Fruit fly (Drosophila melanogaster) whole organism, prepupa: Measurements from ENCODE around the gene CG6126.

Source experiments
- Blimp-1 ChIP-seq: fragments of 200-800 bp; sonication (Bioruptor generic); optimal IDR thresholded peaks from 3 replicates; lab custom pipeline; 2017; ENCODE audit warnings: missing biosample characterization, missing genetic modification characterization, mild to moderate bottlenecking, moderate library complexity, missing genetic modification reagents
- CG10631 ChIP-seq: fragments of 200-800 bp; sonication (Bioruptor generic); optimal IDR thresholded peaks from 2 replicates; lab custom pipeline; 2016; ENCODE audit warnings: missing biosample characterization, missing genetic modification characterization
- CG10669 ChIP-seq: fragments of 200-800 bp; sonication (Bioruptor generic); optimal IDR thresholded peaks from 3 replicates; lab custom pipeline; 2018; ENCODE audit warnings: missing biosample characterization, mild to moderate bottlenecking, missing genetic modification characterization, moderate library complexity
- CG11294 ChIP-seq: fragments of 200-800 bp; sonication (Bioruptor generic); IDR thresholded peaks from 2 replicates; pipeline ENCODE4 v1.3.6; 2022; ENCODE audit warnings: missing biosample characterization, missing genetic modification characterization
- CG15336 ChIP-seq: fragments of 200-800 bp; sonication (Bioruptor generic); IDR thresholded peaks from 2 replicates; pipeline ENCODE4 v1.3.6; 2022; ENCODE audit warnings: missing biosample characterization, missing genetic modification characterization
- CG1621 ChIP-seq: fragments of 200-800 bp; sonication (Bioruptor generic); optimal IDR thresholded peaks from 3 replicates; lab custom pipeline; 2018; ENCODE audit warnings: missing biosample characterization, mild to moderate bottlenecking, missing genetic modification characterization
- CG16779 ChIP-seq: fragments of 200-800 bp; sonication (Bioruptor generic); optimal IDR thresholded peaks from 3 replicates; lab custom pipeline; 2017; ENCODE audit warnings: missing biosample characterization, mild to moderate bottlenecking, missing genetic modification characterization
- CG31627 ChIP-seq: fragments of 200-800 bp; sonication (Bioruptor generic); optimal IDR thresholded peaks from 3 replicates; lab custom pipeline; 2016; ENCODE audit warnings: missing biosample characterization, missing genetic modification characterization
- CG34406 ChIP-seq: fragments of 200-800 bp; sonication (Bioruptor generic); optimal IDR thresholded peaks from 3 replicates; lab custom pipeline; 2016; ENCODE audit warnings: missing biosample characterization, missing genetic modification characterization
- CG6276 ChIP-seq: fragments of 200-800 bp; sonication (Bioruptor generic); optimal IDR thresholded peaks from 2 replicates; lab custom pipeline; 2017; ENCODE audit warnings: missing biosample characterization, mild to moderate bottlenecking, missing genetic modification characterization
- CG6792 ChIP-seq: fragments of 200-800 bp; sonication (Bioruptor generic); optimal IDR thresholded peaks from 3 replicates; lab custom pipeline; 2016; ENCODE audit warnings: missing biosample characterization, missing genetic modification characterization
- CG6808 ChIP-seq: fragments of 200-800 bp; sonication (Bioruptor generic); optimal IDR thresholded peaks from 3 replicates; lab custom pipeline; 2017; ENCODE audit warnings: missing biosample characterization, missing genetic modification characterization, mild to moderate bottlenecking, moderate library complexity, missing genetic modification reagents
- CG6854 ChIP-seq: fragments of 200-800 bp; sonication (Bioruptor generic); optimal IDR thresholded peaks from 2 replicates; lab custom pipeline; 2017; ENCODE audit warnings: missing biosample characterization, mild to moderate bottlenecking, missing genetic modification characterization
- CG7368 ChIP-seq: fragments of 200-800 bp; sonication (Bioruptor generic); optimal IDR thresholded peaks from 3 replicates; lab custom pipeline; 2016; ENCODE audit warnings: missing biosample characterization, missing genetic modification characterization
- CG8119 ChIP-seq: fragments of 200-800 bp; sonication (Bioruptor generic); IDR thresholded peaks from 3 replicates; pipeline ENCODE4 v1.3.6; 2022; ENCODE audit warnings: missing biosample characterization, missing genetic modification characterization
- CG8319 ChIP-seq: fragments of 200-800 bp; sonication (Bioruptor generic); optimal IDR thresholded peaks from 3 replicates; lab custom pipeline; 2016; ENCODE audit warnings: missing biosample characterization, missing genetic modification characterization
- CG8632 ChIP-seq: fragments of 200-800 bp; sonication (Bioruptor generic); optimal IDR thresholded peaks from 3 replicates; lab custom pipeline; 2016; ENCODE audit warnings: missing biosample characterization, missing genetic modification characterization
- CG9139 ChIP-seq: fragments of 200-800 bp; sonication (Bioruptor generic); optimal IDR thresholded peaks from 3 replicates; lab custom pipeline; 2017; ENCODE audit warnings: missing biosample characterization, mild to moderate bottlenecking, missing genetic modification characterization
- Eip78C ChIP-seq: fragments of 200-800 bp; sonication (Bioruptor generic); peaks from one replicate; lab custom pipeline; 2016; ENCODE audit warnings: missing biosample characterization, missing genetic modification characterization
- Eip93F ChIP-seq: fragments of 200-800 bp; sonication (Bioruptor generic); optimal IDR thresholded peaks from 2 replicates; lab custom pipeline; 2016; ENCODE audit warnings: missing biosample characterization, mild to moderate bottlenecking, missing genetic modification characterization
- Ets21C ChIP-seq: fragments of 200-800 bp; sonication (Bioruptor generic); optimal IDR thresholded peaks from 3 replicates; lab custom pipeline; 2016; ENCODE audit warnings: missing biosample characterization, missing genetic modification characterization
- Ets96B ChIP-seq: fragments of 200-800 bp; optimal IDR thresholded peaks from 2 replicates; lab custom pipeline; 2019; ENCODE audit warnings: missing biosample characterization, mild to moderate bottlenecking, missing genetic modification characterization, moderate library complexity
- Gug ChIP-seq: fragments of 200-800 bp; sonication (Bioruptor generic); IDR thresholded peaks from 2 replicates; pipeline ENCODE4 v1.3.6; 2022; ENCODE audit warnings: missing biosample characterization, missing genetic modification characterization
- Hr38 ChIP-seq: sonication (Bioruptor generic); optimal IDR thresholded peaks from 2 replicates; lab custom pipeline; 2016; ENCODE audit warnings: missing biosample characterization, missing genetic modification characterization
- Hr39 ChIP-seq: fragments of 200-800 bp; sonication (Bioruptor generic); optimal IDR thresholded peaks from 2 replicates; lab custom pipeline; 2016; ENCODE audit warnings: missing biosample characterization, missing genetic modification characterization
- Lpt ChIP-seq: fragments of 200-800 bp; sonication (Bioruptor generic); optimal IDR thresholded peaks from 3 replicates; lab custom pipeline; 2016; ENCODE audit warnings: missing biosample characterization, missing genetic modification characterization
- OdsH ChIP-seq: fragments of 200-800 bp; sonication (Bioruptor generic); optimal IDR thresholded peaks from 3 replicates; lab custom pipeline; 2016; ENCODE audit warnings: missing biosample characterization, missing genetic modification characterization
- Sox102F ChIP-seq: fragments of 200-800 bp; sonication (Bioruptor generic); optimal IDR thresholded peaks from 2 replicates; lab custom pipeline; 2016; ENCODE audit warnings: missing biosample characterization, mild to moderate bottlenecking, missing genetic modification characterization
- Sox14 ChIP-seq: fragments of 200-800 bp; sonication (Bioruptor generic); optimal IDR thresholded peaks from 3 replicates; lab custom pipeline; 2016; ENCODE audit warnings: missing biosample characterization, missing genetic modification characterization
- achi ChIP-seq: fragments of 200-800 bp; sonication (Bioruptor generic); optimal IDR thresholded peaks from 3 replicates; lab custom pipeline; 2016; ENCODE audit warnings: missing biosample characterization, missing genetic modification characterization
- acj6 ChIP-seq: fragments of 200-800 bp; sonication (Bioruptor generic); optimal IDR thresholded peaks from 3 replicates; lab custom pipeline; 2016; ENCODE audit warnings: missing biosample characterization, missing genetic modification characterization
- cyc ChIP-seq: fragments of 200-800 bp; sonication (Bioruptor generic); optimal IDR thresholded peaks from 3 replicates; lab custom pipeline; 2016; ENCODE audit warnings: missing biosample characterization, missing genetic modification characterization
- dac ChIP-seq: fragments of 200-800 bp; sonication (Bioruptor generic); optimal IDR thresholded peaks from 2 replicates; lab custom pipeline; 2017; ENCODE audit warnings: missing biosample characterization, mild to moderate bottlenecking, missing genetic modification characterization
- dsx ChIP-seq: fragments of 200-800 bp; optimal IDR thresholded peaks from 3 replicates; lab custom pipeline; 2019; ENCODE audit warnings: missing biosample characterization, mild to moderate bottlenecking, missing genetic modification characterization, moderate library complexity; ENCODE audit not compliant: poor library complexity, severe bottlenecking
- fd85E ChIP-seq: fragments of 200-800 bp; sonication (Bioruptor generic); optimal IDR thresholded peaks from 3 replicates; lab custom pipeline; 2016; ENCODE audit warnings: missing biosample characterization, missing genetic modification characterization
- fkh ChIP-seq: fragments of 200-800 bp; sonication (Bioruptor generic); optimal IDR thresholded peaks from 3 replicates; lab custom pipeline; 2017; ENCODE audit warnings: missing biosample characterization, mild to moderate bottlenecking, missing genetic modification characterization, moderate library complexity
- lz ChIP-seq: fragments of 200-800 bp; sonication (Bioruptor generic); optimal IDR thresholded peaks from 3 replicates; lab custom pipeline; 2016; ENCODE audit warnings: missing biosample characterization, missing genetic modification characterization
- net ChIP-seq: fragments of 200-800 bp; sonication (Bioruptor generic); optimal IDR thresholded peaks from 3 replicates; lab custom pipeline; 2016; ENCODE audit warnings: missing biosample characterization, missing genetic modification characterization
- pdm3 ChIP-seq: fragments of 200-800 bp; sonication (Bioruptor generic); optimal IDR thresholded peaks from 3 replicates; lab custom pipeline; 2016; ENCODE audit warnings: missing biosample characterization, missing genetic modification characterization
- salr ChIP-seq, 2 experiments: fragments of 200-800 bp; sonication (Bioruptor generic); optimal IDR thresholded peaks; 3 replicates each; lab custom pipeline; 2016 to 2018; ENCODE audit warnings: missing biosample characterization in 2 of 2, missing genetic modification characterization in 2 of 2, mild to moderate bottlenecking in 1 of 2
- spab ChIP-seq: fragments of 200-800 bp; sonication (Bioruptor generic); optimal IDR thresholded peaks from 2 replicates; lab custom pipeline; 2017; ENCODE audit warnings: missing biosample characterization, mild to moderate bottlenecking, missing genetic modification characterization, missing genetic modification reagents
- svp ChIP-seq: fragments of 200-800 bp; sonication (Bioruptor generic); peaks from one replicate; lab custom pipeline; 2016; ENCODE audit warnings: missing biosample characterization, missing genetic modification characterization
- topi ChIP-seq: fragments of 200-800 bp; sonication (Bioruptor generic); optimal IDR thresholded peaks from 3 replicates; lab custom pipeline; 2016; ENCODE audit warnings: missing biosample characterization, missing genetic modification characterization
- vri ChIP-seq: fragments of 200-800 bp; sonication (Bioruptor generic); optimal IDR thresholded peaks from 3 replicates; lab custom pipeline; 2016; ENCODE audit warnings: missing biosample characterization, mild to moderate bottlenecking, missing genetic modification characterization

The CG6126 gene

dm6 chr3R:16249510-16249828, 46.6 kb upstream of the CG6126 start:
- TF ChIP-seq Gug (GFP tag; lab: Robert Waterston, UW) (no peak), pdm3 (peak; percentile 55), Sox102F (GFP tag; lab: Kevin White, UChicago) (no peak), CG10669 (GFP tag; lab: Kevin White, UChicago) (peak; percentile 93), acj6 (GFP tag; lab: Kevin White, UChicago) (no peak), CG7368 (GFP tag; lab: Kevin White, UChicago) (peak; percentile 22), CG1621 (peak; percentile 17), CG11294 (no peak), lz (GFP tag; lab: Kevin White, UChicago) (no peak), CG8632 (GFP tag; lab: Kevin White, UChicago) (no peak), CG6276 (GFP tag; lab: Kevin White, UChicago) (no peak)

DNA sequence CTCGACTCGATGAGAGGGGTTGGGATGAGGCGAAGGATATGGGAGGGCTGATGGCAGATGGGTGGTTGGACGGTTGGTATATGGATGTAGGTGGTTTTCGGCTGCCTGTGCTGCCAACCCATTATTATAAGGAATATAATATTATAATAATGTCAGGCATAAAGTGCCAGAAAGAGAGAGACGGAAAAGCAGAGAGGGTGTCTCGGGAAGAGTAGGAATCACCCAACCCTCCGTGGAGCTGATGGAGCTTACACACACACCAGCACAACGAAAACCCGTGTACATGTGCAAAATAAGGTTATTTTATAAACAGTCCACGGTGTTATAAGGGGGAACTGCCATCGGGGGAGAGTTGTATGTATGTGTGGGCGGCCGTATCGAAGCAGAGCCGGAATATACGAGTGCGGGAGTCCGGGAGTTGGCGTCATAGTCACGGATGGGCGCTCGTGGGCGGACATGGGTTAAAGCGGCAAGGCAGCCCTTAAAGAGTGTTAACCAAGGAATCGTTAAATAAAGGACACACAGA, 45.7 kb upstream of the CG6126 start:
- no peak for TF ChIP-seq vri
- no peak for TF ChIP-seq acj6 (GFP tag; lab: Kevin White, UChicago)
- no peak for TF ChIP-seq CG16779
- TF ChIP-seq CG9139 (GFP tag; lab: Kevin White, UChicago): no peak
- no peak for TF ChIP-seq CG10669 (GFP tag; lab: Kevin White, UChicago)
- no peak for TF ChIP-seq CG8119
- no peak for TF ChIP-seq achi
- TF ChIP-seq Eip78C: no peak
- no peak for TF ChIP-seq CG10631 (GFP tag; lab: Kevin White, UChicago)
- TF ChIP-seq Eip93F: no peak
- no peak for TF ChIP-seq lz (GFP tag; lab: Kevin White, UChicago)

- TF ChIP-seq CG6276 (GFP tag; lab: Kevin White, UChicago) (peak; percentile 71), CG7368 (GFP tag; lab: Kevin White, UChicago) (peak; percentile 52), Gug (GFP tag; lab: Robert Waterston, UW) (peak; percentile 76), Ets96B (peak; percentile 70), CG8319 (GFP tag; lab: Kevin White, UChicago) (peak; percentile 26), CG6792 (GFP tag; lab: Kevin White, UChicago) (peak; percentile 33), CG8632 (GFP tag; lab: Kevin White, UChicago) (peak; percentile 30), Eip78C (peak; percentile 92), fd85E (GFP tag; lab: Kevin White, UChicago) (peak; percentile 56), Hr38 (GFP tag; lab: Kevin White, UChicago) (no peak), cyc (GFP tag; lab: Kevin White, UChicago) (peak; percentile 89), fkh (GFP tag; lab: Kevin White, UChicago) (peak; percentile 47), topi (GFP tag; lab: Kevin White, UChicago) (peak; percentile 77), CG34406 (GFP tag; lab: Kevin White, UChicago) (peak; percentile 61), svp (GFP tag; lab: Kevin White, UChicago) (peak; percentile 83), dac (peak; percentile 47), CG31627 (GFP tag; lab: Kevin White, UChicago) (peak; percentile 57), spab (GFP tag; lab: Kevin White, UChicago) (peak; percentile 65), net (GFP tag; lab: Kevin White, UChicago) (peak; percentile 58), vri (no peak), CG6854 (GFP tag; lab: Kevin White, UChicago) (peak; percentile 67), CG8119 (peak; percentile 69; the same call in 2 of the 3 replicates), CG9139 (GFP tag; lab: Kevin White, UChicago) (peak; percentile 42), CG6808 (peak; percentile 87), CG16779 (peak; percentile 26), dsx (GFP tag; lab: Kevin White, UChicago) (peak; percentile 13), Ets21C (GFP tag; lab: Kevin White, UChicago) (peak; percentile 36), CG1621 (peak; percentile 16), salr (GFP tag; optimal IDR thresholded peaks at IDR 0.05; lab: Kevin White, UChicago) (peak in 1 of 2 experiments; percentile 58), Hr39 (peak; percentile 56), lz (GFP tag; lab: Kevin White, UChicago) (peak; percentile 65), CG10669 (GFP tag; lab: Kevin White, UChicago) (peak; percentile 84), OdsH (GFP tag; lab: Kevin White, UChicago) (peak; percentile 74), Lpt (GFP tag; lab: Kevin White, UChicago) (peak; percentile 86), CG15336 (peak; percentile 76), Sox14 (GFP tag; lab: Kevin White, UChicago) (peak; percentile 39), Blimp-1 (GFP tag; lab: Kevin White, UChicago) (peak; percentile 40), CG10631 (GFP tag; lab: Kevin White, UChicago) (peak; percentile 49)
Measured at dm6 chr3R:16247609-16248499, 45.0 kb upstream of the CG6126 start.
